Fruit fly (Drosophila melanogaster) ovary, adult (tissue): Measurements from ENCODE around the gene CG14866.
A peak's percentile ranks its signal among the peaks of the same experiment; 100 is the strongest.

Experiments
- CG17801 ChIP-seq: fragments of 200-800 bp; optimal IDR thresholded peaks from 2 replicates; lab custom pipeline; 2019; ENCODE audit warnings: missing biosample characterization, mild to moderate bottlenecking, missing genetic modification characterization, moderate library complexity; ENCODE audit not compliant: partially characterized antibody

Gene CG14866

DNA sequence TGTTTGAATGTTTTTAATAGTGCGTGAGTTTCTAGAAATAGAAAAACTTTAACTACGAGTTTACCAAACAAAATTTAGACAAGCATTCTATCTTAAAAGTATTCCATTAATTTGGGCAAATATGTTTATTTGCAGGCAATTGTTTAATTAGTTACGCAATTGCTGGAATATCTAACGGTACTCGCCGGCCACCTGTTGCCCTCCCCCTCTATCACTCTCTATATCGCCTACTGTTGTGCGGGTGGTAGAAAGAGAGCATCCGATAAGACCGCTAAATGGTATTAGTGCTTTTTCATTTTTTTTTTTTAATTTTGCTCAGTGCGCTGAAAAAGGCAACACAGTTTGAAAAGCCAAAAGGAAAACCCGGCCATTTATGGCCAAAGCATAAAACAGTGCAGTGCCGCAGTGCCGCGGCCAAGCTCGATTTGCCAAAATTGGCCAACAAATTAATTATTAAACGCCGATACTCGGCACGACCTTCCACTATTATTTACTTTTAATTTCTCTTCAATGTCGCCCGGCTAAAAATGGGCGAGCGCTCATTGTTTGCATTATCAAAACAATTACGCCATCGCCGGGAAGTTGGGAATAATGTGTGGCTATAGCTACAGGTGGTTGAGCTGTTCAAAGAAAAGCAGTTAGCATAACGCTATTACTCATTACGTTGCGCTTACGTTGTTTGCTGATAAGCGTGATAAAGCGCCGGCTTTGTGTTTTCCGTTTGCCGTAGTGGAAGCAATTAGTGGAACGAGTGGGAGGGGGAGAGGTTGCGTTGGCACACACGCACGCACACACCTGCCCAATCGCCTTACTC lies 26.2 kb upstream of the CG14866 start:
- no peak for TF ChIP-seq CG17801 (GFP tag; lab: Kevin White, UChicago)

DNA sequence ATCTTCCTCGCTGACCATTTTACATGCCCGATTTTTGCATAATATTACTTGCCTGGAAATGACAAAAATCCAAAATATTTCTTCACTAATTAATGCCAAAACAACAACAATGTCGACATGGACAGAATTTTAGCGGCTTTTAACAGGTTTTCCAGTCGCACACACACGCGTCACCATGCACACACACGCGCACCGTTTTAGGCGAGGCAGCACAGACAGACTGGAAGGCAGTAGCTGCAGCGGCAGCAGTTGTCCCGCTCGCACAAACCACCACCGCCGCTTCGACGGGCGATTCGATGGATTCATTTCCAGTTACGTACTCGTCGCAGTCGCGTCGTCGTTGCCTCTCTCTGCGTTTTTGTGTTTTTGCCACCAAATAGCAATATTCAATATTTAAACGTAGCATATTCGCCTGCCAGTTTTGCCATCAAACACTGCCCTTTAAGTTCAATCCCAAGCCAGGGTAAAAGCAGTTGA lies 25.6 kb upstream of the CG14866 start, which contains the start of gene CG45218:
CG45218 (minus strand) TSS at position 158 of the 477 bp plus-strand sequence.
- TF ChIP-seq CG17801 (GFP tag; lab: Kevin White, UChicago), result peak; percentile 68

dm6 chr3R:15291551-15292223 lies 24.6 kb upstream of the CG14866 start:
- no peak for TF ChIP-seq CG17801 (GFP tag; lab: Kevin White, UChicago)

DNA sequence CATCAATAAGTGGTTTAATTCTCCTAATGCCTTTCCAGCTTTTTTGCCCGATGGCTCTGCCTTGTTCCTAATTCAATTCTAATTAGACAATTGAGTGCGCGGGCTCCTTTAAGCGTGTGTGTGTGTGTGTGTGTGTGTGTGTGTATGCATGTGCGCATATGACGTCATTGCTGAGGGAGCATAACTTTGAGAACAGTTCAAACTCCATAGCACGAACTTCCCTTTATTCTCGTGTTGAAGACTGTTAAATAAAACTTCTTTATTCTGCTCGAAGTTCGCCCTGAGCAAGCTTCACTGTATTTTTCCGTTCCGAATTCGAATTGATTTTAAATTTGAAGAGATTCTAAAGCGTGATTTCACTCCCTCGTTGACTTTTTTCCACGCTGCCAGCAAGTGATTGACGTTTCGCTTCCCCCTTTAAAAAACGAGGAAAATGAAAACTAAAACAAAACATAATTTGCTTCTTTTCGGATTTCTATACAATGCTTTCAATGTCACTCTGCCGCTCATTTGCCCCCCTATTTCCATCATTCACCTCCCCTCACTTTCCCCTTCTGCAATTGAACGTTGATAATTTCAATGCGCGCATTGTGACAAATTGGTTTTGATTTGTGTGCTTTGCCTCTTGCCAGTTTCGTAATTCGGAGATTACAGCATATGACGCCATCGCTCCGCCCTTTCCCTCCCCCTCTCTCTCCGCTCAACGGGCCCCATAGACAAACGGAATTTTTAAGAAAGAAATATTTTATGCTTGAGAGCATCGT lies 23.8 kb upstream of the CG14866 start:
- TF ChIP-seq CG17801 (GFP tag; lab: Kevin White, UChicago), result no peak

dm6 chr3R:15293005-15293877 lies 23.0 kb upstream of the CG14866 start:
- TF ChIP-seq CG17801 (GFP tag; lab: Kevin White, UChicago), result peak; percentile 98

DNA sequence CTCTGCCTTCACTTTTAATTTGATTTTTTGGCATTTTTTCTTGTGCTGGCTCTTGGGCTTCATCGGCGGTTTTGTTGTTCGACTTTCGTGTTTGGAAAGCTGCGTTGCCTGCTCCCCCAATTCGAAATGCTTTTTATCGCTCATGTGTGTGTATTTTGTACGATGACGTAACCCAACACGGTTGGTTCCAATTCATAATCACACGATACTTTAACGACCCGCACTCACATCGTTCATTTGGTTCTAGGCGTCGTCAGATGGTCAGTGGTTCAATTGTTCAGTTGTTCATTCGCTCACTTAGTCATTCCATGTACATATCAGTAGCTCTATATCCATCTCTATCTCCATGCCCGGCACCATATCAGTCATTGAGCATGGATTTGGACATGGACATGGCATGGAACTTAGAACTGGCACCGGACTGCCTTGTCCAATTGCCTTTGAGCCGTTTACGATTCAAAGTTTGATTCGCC lies 22.4 kb upstream of the CG14866 start:
- no peak for TF ChIP-seq CG17801 (GFP tag; lab: Kevin White, UChicago)

- TF ChIP-seq CG17801 (GFP tag; lab: Kevin White, UChicago), result no peak
Observed at dm6 chr3R:15297904-15298303, 18.4 kb upstream of the CG14866 start.

- TF ChIP-seq CG17801 (GFP tag; lab: Kevin White, UChicago), result no peak
Observed at dm6 chr3R:15305246-15305645, 11.0 kb upstream of the CG14866 start.

DNA sequence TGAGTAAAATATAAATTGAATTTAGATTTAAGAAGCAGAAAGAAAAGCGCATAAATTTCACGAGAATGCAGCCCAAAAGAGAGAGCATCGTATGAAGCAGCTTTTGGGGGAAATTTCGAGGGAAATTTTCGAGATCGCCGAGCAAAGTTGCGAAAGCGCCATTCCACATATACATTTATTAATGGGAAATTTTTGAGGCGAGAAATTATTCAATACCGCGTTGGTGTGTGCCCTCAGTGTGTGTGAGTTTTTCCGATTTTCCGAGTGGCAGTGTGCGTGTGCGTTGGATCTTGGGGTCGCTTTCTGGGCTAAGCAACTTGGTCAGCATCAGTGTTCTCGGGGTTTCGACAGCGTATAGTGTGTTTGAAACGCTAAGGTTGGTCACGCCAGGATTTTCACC lies 6.3 kb upstream of the CG14866 start, which contains the start of gene Tm2:
Tm2 (plus strand) TSS at position 270 of the 400 bp plus-strand sequence.
- TF ChIP-seq CG17801 (GFP tag; lab: Kevin White, UChicago), result no peak

DNA sequence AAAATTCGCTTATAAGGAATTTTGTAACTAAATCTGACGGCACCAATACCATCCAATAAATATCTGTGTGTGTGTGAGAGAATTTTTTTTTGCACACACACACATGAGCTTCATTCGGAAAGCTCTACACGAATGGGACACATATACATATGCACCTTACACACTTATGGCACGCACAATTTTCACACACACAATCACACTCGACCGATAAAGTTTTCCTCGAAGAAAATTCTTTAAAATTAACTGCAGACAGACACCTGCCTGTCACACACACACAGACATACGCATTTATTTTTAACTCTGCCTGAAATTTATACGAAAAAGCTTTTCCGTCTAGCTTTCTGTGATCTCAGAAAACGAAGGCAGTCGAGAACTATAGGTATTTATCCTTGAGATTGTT lies 5.6 kb upstream of the CG14866 start:
- TF ChIP-seq CG17801 (GFP tag; lab: Kevin White, UChicago), result no peak

DNA sequence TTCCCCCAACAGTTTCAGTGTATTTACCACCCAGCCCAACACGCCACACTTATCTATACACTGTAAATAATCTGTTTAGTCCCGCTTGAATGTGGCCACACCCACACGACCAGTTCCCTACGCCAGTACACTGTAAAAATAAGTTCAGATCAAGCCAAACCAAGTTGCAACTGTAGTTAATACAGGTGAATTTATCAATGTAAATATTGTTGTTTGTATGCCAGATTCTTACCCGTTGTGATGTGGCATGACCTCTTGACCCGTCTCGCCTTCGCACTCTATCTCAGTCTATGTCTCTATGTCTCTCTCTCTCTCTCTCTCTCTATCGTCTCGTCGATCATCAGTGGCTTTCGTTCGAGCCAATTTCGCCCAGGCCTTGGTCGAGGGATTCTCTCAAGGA lies 2.4 kb upstream of the CG14866 start:
- TF ChIP-seq CG17801 (GFP tag; lab: Kevin White, UChicago), result no peak

DNA sequence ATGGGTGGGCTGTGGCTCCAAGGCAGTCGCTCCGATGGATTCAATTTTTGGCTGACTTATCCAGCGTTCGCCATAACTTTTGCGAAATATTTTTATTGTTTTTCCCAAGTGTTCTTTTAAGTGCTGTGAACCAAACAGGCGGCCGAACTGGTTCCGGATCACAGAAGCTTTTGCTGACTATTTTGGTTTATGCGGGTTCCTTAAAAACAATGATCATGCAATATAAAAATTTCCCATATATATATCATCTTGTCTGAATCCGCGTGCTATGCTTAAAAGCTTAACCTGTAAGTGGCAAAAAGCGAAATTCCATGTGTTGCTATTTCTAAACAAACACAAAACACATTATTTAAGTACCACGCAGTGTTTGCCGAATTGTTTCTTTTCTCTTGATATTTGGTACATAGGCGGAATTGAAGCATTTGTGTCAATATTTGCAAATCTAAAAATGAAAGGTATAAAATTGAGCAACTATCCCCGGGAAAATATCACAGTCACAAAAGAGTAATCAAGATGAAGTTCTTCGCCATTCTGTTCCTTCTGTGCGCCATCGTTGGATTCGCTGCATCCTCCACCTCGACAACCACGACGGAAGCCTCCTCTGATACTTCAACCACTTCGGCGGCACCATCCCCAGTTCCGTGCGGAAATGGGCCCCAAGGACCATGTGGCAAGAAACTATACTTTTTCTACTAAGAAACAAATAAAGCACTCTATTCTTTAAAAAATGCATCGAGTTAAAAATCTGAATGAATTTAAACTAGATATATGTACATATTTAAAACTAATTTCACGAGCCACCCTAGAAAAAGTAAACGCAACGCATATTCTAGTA lies 3.9 kb downstream of the CG14866 start, which contains the start of the genes CG6276 and CG44040:
CG6276 (minus strand) TSS at position 158 of the 835 bp plus-strand sequence.
CG44040 (plus strand) TSS at position 467 of the 835 bp plus-strand sequence.
- peak; percentile 4 for TF ChIP-seq CG17801 (GFP tag; lab: Kevin White, UChicago)

DNA sequence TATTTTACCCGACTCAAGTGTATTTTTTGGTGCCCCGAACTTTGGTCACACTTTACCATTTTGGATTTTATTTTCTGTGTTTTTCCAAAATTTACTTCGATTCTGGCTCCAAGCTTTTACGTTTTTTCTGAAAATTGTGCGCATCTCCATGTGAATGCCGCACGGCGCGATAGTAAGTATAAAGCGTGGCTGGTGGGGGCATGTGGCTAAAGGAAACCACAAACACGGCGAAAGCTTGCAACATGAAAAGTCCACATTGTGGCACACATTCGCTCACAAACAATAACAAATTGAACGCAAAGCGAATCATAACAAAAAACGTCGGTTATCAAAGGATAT lies 4.4 kb downstream of the CG14866 start, which contains the start of gene ear:
ear (plus strand) TSS at position 10 of the 339 bp plus-strand sequence.
- no peak for TF ChIP-seq CG17801 (GFP tag; lab: Kevin White, UChicago)
